Worm (Caenorhabditis elegans) whole organism, L4 larva: ENCODE measurements around the gene srlf-11.

Experiments
- F10B5.3 ChIP-seq: sonication (generic microtip); optimal IDR thresholded peaks from 2 replicates; lab custom pipeline; 2016; ENCODE audit warnings: mild to moderate bottlenecking, missing genetic modification characterization, missing compliant biosample characterization
- F26F4.8 ChIP-seq: fragments of 200-800 bp; sonication (Bioruptor generic); conservative IDR thresholded peaks from 2 replicates; pipeline ENCODE4 v1.3.6; 2022; ENCODE audit warnings: missing genetic modification characterization, missing compliant biosample characterization
- R02D3.7 ChIP-seq: fragments of 150-350 bp; sonication (generic microtip); optimal IDR thresholded peaks from 3 replicates; lab custom pipeline; 2014; ENCODE audit warnings: missing biosample characterization, missing genetic modification characterization
- T20F7.1 ChIP-seq: fragments of 200-800 bp; sonication (Bioruptor generic); optimal IDR thresholded peaks from 2 replicates; lab custom pipeline; 2018; ENCODE audit warnings: mild to moderate bottlenecking, missing genetic modification characterization, missing compliant biosample characterization
- T26A8.4 ChIP-seq: fragments of 200-800 bp; sonication (Bioruptor generic); IDR thresholded peaks from 2 replicates; pipeline ENCODE4 v1.3.6; 2022; ENCODE audit warnings: missing genetic modification characterization, missing compliant biosample characterization
- Y48G9A.11 ChIP-seq: fragments of 200-800 bp; sonication (Bioruptor generic); IDR thresholded peaks from 2 replicates; pipeline ENCODE4 v1.3.6; 2022; ENCODE audit warnings: missing genetic modification reagents, missing genetic modification characterization, missing compliant biosample characterization
- aha-1 ChIP-seq: fragments of 150-350 bp; peaks from one replicate; lab custom pipeline; 2014; ENCODE audit warnings: missing biosample characterization, missing genetic modification characterization
- aly-2 ChIP-seq: sonication (generic microtip); optimal IDR thresholded peaks from 2 replicates; lab custom pipeline; 2018; ENCODE audit warnings: missing biosample characterization, missing genetic modification characterization
- arid-1 ChIP-seq: fragments of 200-800 bp; sonication (Bioruptor generic); conservative IDR thresholded peaks from 2 replicates; pipeline ENCODE4 v1.3.6; 2022; ENCODE audit warnings: missing genetic modification reagents, missing genetic modification characterization, missing compliant biosample characterization
- attf-4 ChIP-seq: sonication (generic microtip); optimal IDR thresholded peaks from 3 replicates; lab custom pipeline; 2017; ENCODE audit warnings: missing biosample characterization, missing genetic modification characterization
- ceh-20 ChIP-seq: fragments of 200-800 bp; sonication (Bioruptor generic); IDR thresholded peaks from 2 replicates; pipeline ENCODE4 v1.3.6; 2022; ENCODE audit warnings: missing genetic modification reagents, missing genetic modification characterization, missing compliant biosample characterization
- ceh-28 ChIP-seq: fragments of 150-350 bp; optimal IDR thresholded peaks from 2 replicates; lab custom pipeline; 2014; ENCODE audit warnings: missing biosample characterization, missing genetic modification reagents, missing genetic modification characterization
- cey-2 ChIP-seq: sonication (generic microtip); optimal IDR thresholded peaks from 3 replicates; lab custom pipeline; 2017; ENCODE audit warnings: missing genetic modification characterization, mild to moderate bottlenecking, missing compliant biosample characterization, antibody characterized with exemption, borderline replicate concordance; ENCODE audit not compliant: insufficient read depth
- ctbp-1 ChIP-seq: fragments of 200-800 bp; sonication (Bioruptor generic); IDR thresholded peaks from 2 replicates; pipeline ENCODE4 v1.3.6; 2022; ENCODE audit warnings: missing genetic modification reagents, missing genetic modification characterization, missing compliant biosample characterization
- daf-16 ChIP-seq, 3 experiments: sonication (generic microtip); optimal IDR thresholded peaks; 2 replicates each; lab custom pipeline; 2016 to 2017; ENCODE audit warnings: missing genetic modification characterization in 3 of 3, missing genetic modification reagents in 3 of 3, mild to moderate bottlenecking in 2 of 3, missing compliant biosample characterization in 2 of 3, missing biosample characterization in 1 of 3, moderate library complexity in 1 of 3
- daf-8 ChIP-seq: fragments of 200-800 bp; sonication (Bioruptor generic); IDR thresholded peaks from 2 replicates; pipeline ENCODE4 v1.3.6; 2022; ENCODE audit warnings: missing genetic modification characterization, missing compliant biosample characterization
- dmd-9 ChIP-seq: fragments of 200-800 bp; sonication (Bioruptor generic); IDR thresholded peaks from 2 replicates; pipeline ENCODE4 v1.3.6; 2022; ENCODE audit warnings: missing genetic modification reagents, missing genetic modification characterization, missing compliant biosample characterization
- dve-1 ChIP-seq: sonication (generic microtip); optimal IDR thresholded peaks from 2 replicates; lab custom pipeline; 2017; ENCODE audit warnings: antibody characterized with exemption, mild to moderate bottlenecking, missing genetic modification characterization, missing compliant biosample characterization; ENCODE audit not compliant: insufficient read depth
- egl-43 ChIP-seq: fragments of 200-800 bp; sonication (Bioruptor generic); IDR thresholded peaks from 2 replicates; pipeline ENCODE4 v1.3.6; 2022; ENCODE audit warnings: missing genetic modification reagents, missing genetic modification characterization, missing compliant biosample characterization
- hlh-11 ChIP-seq: fragments of 200-800 bp; sonication (Bioruptor generic); optimal IDR thresholded peaks from 2 replicates; lab custom pipeline; 2018; ENCODE audit warnings: mild to moderate bottlenecking, missing genetic modification characterization, missing compliant biosample characterization
- hlh-30 ChIP-seq: sonication (generic microtip); optimal IDR thresholded peaks from 2 replicates; lab custom pipeline; 2017; ENCODE audit warnings: antibody characterized with exemption, mild to moderate bottlenecking, missing genetic modification characterization, missing compliant biosample characterization; ENCODE audit not compliant: insufficient read depth
- lin-15B ChIP-seq: fragments of 150-350 bp; sonication (generic microtip); optimal IDR thresholded peaks from 3 replicates; lab custom pipeline; 2014; ENCODE audit warnings: missing biosample characterization, missing genetic modification characterization
- lin-29 ChIP-seq: fragments of 200-800 bp; sonication (Bioruptor generic); IDR thresholded peaks from 2 replicates; pipeline ENCODE4 v1.3.6; 2022; ENCODE audit warnings: missing genetic modification reagents, missing genetic modification characterization, missing compliant biosample characterization
- lin-39 ChIP-seq: fragments of 150-350 bp; optimal IDR thresholded peaks from 2 replicates; lab custom pipeline; 2014; ENCODE audit warnings: missing biosample characterization, missing genetic modification reagents, missing genetic modification characterization
- lir-3 ChIP-seq: sonication (generic microtip); optimal IDR thresholded peaks from 2 replicates; lab custom pipeline; 2016; ENCODE audit warnings: mild to moderate bottlenecking, missing genetic modification characterization, missing compliant biosample characterization
- madf-9 ChIP-seq: fragments of 200-800 bp; sonication (Bioruptor generic); conservative IDR thresholded peaks from 2 replicates; pipeline ENCODE4 v1.3.6; 2022; ENCODE audit warnings: missing genetic modification reagents, missing genetic modification characterization, missing compliant biosample characterization
- mdl-1 ChIP-seq, 2 experiments: fragments of 150-350 bp in 1 of 2; sonication (generic microtip) in 1 of 2; optimal IDR thresholded peaks; 2 replicates each; lab custom pipeline; 2014 to 2017; ENCODE audit warnings: missing biosample characterization in 2 of 2, missing genetic modification characterization in 2 of 2
- mdt-29 ChIP-seq: fragments of 200-800 bp; sonication (Bioruptor generic); IDR thresholded peaks from 2 replicates; pipeline ENCODE4 v1.3.6; 2022; ENCODE audit warnings: missing genetic modification reagents, missing genetic modification characterization, missing compliant biosample characterization
- mep-1 ChIP-seq: fragments of 150-350 bp; sonication (generic microtip); optimal IDR thresholded peaks from 3 replicates; lab custom pipeline; 2014; ENCODE audit warnings: missing biosample characterization, missing genetic modification characterization
- nhr-11 ChIP-seq: fragments of 150-350 bp; optimal IDR thresholded peaks from 2 replicates; lab custom pipeline; 2014; ENCODE audit warnings: missing biosample characterization, missing genetic modification characterization
- nhr-111 ChIP-seq: fragments of 200-800 bp; sonication (Bioruptor generic); optimal IDR thresholded peaks from 2 replicates; lab custom pipeline; 2018; ENCODE audit warnings: mild to moderate bottlenecking, missing genetic modification characterization, missing compliant biosample characterization
- nhr-28 ChIP-seq: fragments of 150-350 bp; optimal IDR thresholded peaks from 2 replicates; lab custom pipeline; 2014; ENCODE audit warnings: missing biosample characterization, missing genetic modification characterization
- nhr-48 ChIP-seq: sonication (generic microtip); optimal IDR thresholded peaks from 2 replicates; lab custom pipeline; 2016; ENCODE audit warnings: mild to moderate bottlenecking, missing genetic modification characterization, missing compliant biosample characterization
- nhr-6 ChIP-seq: fragments of 150-350 bp; optimal IDR thresholded peaks from 2 replicates; lab custom pipeline; 2014; ENCODE audit warnings: missing biosample characterization, missing genetic modification characterization
- nhr-76 ChIP-seq: fragments of 150-350 bp; optimal IDR thresholded peaks from 2 replicates; lab custom pipeline; 2014; ENCODE audit warnings: missing biosample characterization, missing genetic modification characterization
- nhr-77 ChIP-seq: fragments of 150-350 bp; optimal IDR thresholded peaks from 2 replicates; lab custom pipeline; 2014; ENCODE audit warnings: missing biosample characterization, missing genetic modification characterization
- pha-4 ChIP-seq, 2 experiments: fragments of 150-350 bp in 1 of 2; fragments of 200-800 bp in 1 of 2; sonication (Bioruptor generic) in 1 of 2; IDR thresholded peaks in 1 of 2; optimal IDR thresholded peaks in 1 of 2; 2 replicates each; pipeline versions ENCODE4 v1.3.6 to Lab custom; 2014 to 2022; ENCODE audit warnings: missing genetic modification characterization in 2 of 2, missing genetic modification reagents in 2 of 2, missing biosample characterization in 1 of 2, missing compliant biosample characterization in 1 of 2
- php-3 ChIP-seq: fragments of 200-800 bp; sonication (Bioruptor generic); IDR thresholded peaks from 2 replicates; pipeline ENCODE4 v1.3.6; 2022; ENCODE audit warnings: missing genetic modification reagents, missing genetic modification characterization, missing compliant biosample characterization
- pqm-1 ChIP-seq: sonication (generic microtip); optimal IDR thresholded peaks from 2 replicates; lab custom pipeline; 2017; ENCODE audit warnings: missing biosample characterization, missing genetic modification characterization
- sdz-12 ChIP-seq: fragments of 200-800 bp; sonication (Bioruptor generic); optimal IDR thresholded peaks from 2 replicates; lab custom pipeline; 2018; ENCODE audit warnings: mild to moderate bottlenecking, missing genetic modification characterization, missing compliant biosample characterization
- set-16 ChIP-seq: fragments of 200-800 bp; sonication (Bioruptor generic); IDR thresholded peaks from 2 replicates; pipeline ENCODE4 v1.3.6; 2022; ENCODE audit warnings: missing genetic modification reagents, missing genetic modification characterization, missing compliant biosample characterization
- skn-1 ChIP-seq: fragments of 150-350 bp; optimal IDR thresholded peaks from 2 replicates; lab custom pipeline; 2014; ENCODE audit warnings: missing biosample characterization, missing genetic modification characterization
- snpc-1.2 ChIP-seq: fragments of 200-800 bp; sonication (Bioruptor generic); IDR thresholded peaks from 2 replicates; pipeline ENCODE4 v1.3.6; 2022; ENCODE audit warnings: missing genetic modification reagents, missing genetic modification characterization, missing compliant biosample characterization
- unc-39 ChIP-seq: sonication (generic microtip); optimal IDR thresholded peaks from 2 replicates; lab custom pipeline; 2017; ENCODE audit warnings: missing biosample characterization, missing genetic modification characterization

Gene srlf-11

ce11 chrIV:10909708-10910107 lies 23.9 kb upstream of the srlf-11 start, which contains the start of gene pyk-2:
Gene pyk-2 (plus strand): TSS chrIV:10909913.
- no peak for TF ChIP-seq aly-2
- TF ChIP-seq arid-1 (GFP tag; lab: Robert Waterston, UW) = no peak
- 0 out of 2 replicates have a peak, but pooled peaks have one; percentile 39 for TF ChIP-seq php-3 (GFP tag; lab: Robert Waterston, UW)
- peak; percentile 63 for TF ChIP-seq hlh-30 (tag; lab: Kevin White, UChicago)
- no peak for TF ChIP-seq mep-1 (tag; lab: Kevin White, UChicago)
- peak; percentile 41 for TF ChIP-seq nhr-77 (tag; lab: Kevin White, UChicago)
- peak; percentile 7 for TF ChIP-seq nhr-48 (tag; lab: Kevin White, UChicago)
- TF ChIP-seq mdl-1 (tag; optimal IDR thresholded peaks at IDR 0.05; lab: Kevin White, UChicago) = peak in 1 of 2 experiments; percentile 37
- TF ChIP-seq daf-16 (GFP tag; optimal IDR thresholded peaks at IDR 0.05; lab: Kevin White, UChicago) = no peak
- peak; percentile 80 for TF ChIP-seq daf-16 (tag; optimal IDR thresholded peaks at IDR 0.05; lab: Kevin White, UChicago)
- no peak for TF ChIP-seq pha-4 (GFP tag; IDR thresholded peaks at IDR 0.05; lab: Robert Waterston, UW)
- no peak for TF ChIP-seq pha-4 (tag; optimal IDR thresholded peaks at IDR 0.05; lab: Kevin White, UChicago)
- no peak for TF ChIP-seq mdt-29 (GFP tag; lab: Robert Waterston, UW)
- no peak for TF ChIP-seq skn-1
- TF ChIP-seq nhr-6 (tag; lab: Kevin White, UChicago) = no peak
- peak; percentile 36 for TF ChIP-seq T20F7.1 (GFP tag; lab: Kevin White, UChicago)
- TF ChIP-seq lin-15B (tag; lab: Kevin White, UChicago) = no peak
- TF ChIP-seq dve-1 (tag; lab: Kevin White, UChicago) = peak; percentile 77
- TF ChIP-seq nhr-28 (tag; lab: Kevin White, UChicago) = peak; percentile 73
- peak; percentile 82 for TF ChIP-seq hlh-11 (tag; lab: Kevin White, UChicago)
- no peak for TF ChIP-seq lin-39
- no peak for TF ChIP-seq snpc-1.2
- peak; percentile 65 for TF ChIP-seq pqm-1
- TF ChIP-seq R02D3.7 (tag; lab: Kevin White, UChicago) = no peak
- no peak for TF ChIP-seq T26A8.4
- TF ChIP-seq lir-3 (tag; lab: Kevin White, UChicago) = no peak
- no peak for TF ChIP-seq cey-2 (tag; lab: Kevin White, UChicago)

ce11 chrIV:10909206-10909605 lies 23.4 kb upstream of the srlf-11 start, which contains the start of gene ZK596.2:
Gene ZK596.2 (minus strand): TSS chrIV:10909306.
- TF ChIP-seq F26F4.8 (no peak), nhr-76 (tag; lab: Kevin White, UChicago) (no peak), egl-43 (no peak), skn-1 (no peak), unc-39 (tag; lab: Kevin White, UChicago) (no peak), madf-9 (no peak), Y48G9A.11 (GFP tag; lab: Robert Waterston, UW) (no peak), mdt-29 (GFP tag; lab: Robert Waterston, UW) (no peak), hlh-30 (tag; lab: Kevin White, UChicago) (no peak), arid-1 (GFP tag; lab: Robert Waterston, UW) (no peak), dmd-9 (GFP tag; lab: Robert Waterston, UW) (no peak), lin-29 (GFP tag; lab: Robert Waterston, UW) (no peak), dve-1 (tag; lab: Kevin White, UChicago) (no peak), sdz-12 (GFP tag; lab: Kevin White, UChicago) (no peak), aha-1 (tag; lab: Kevin White, UChicago) (no peak), attf-4 (no peak)

ce11 chrIV:10904282-10904681 lies 18.5 kb upstream of the srlf-11 start, which contains the start of gene ZK596.3:
Gene ZK596.3 (minus strand): TSS chrIV:10904382.
- no peak for TF ChIP-seq ceh-20 (GFP tag; lab: Robert Waterston, UW)
- no peak for TF ChIP-seq arid-1 (GFP tag; lab: Robert Waterston, UW)
- no peak for TF ChIP-seq daf-8
- TF ChIP-seq nhr-111 = no peak
- no peak for TF ChIP-seq unc-39 (tag; lab: Kevin White, UChicago)
- no peak for TF ChIP-seq pha-4 (GFP tag; IDR thresholded peaks at IDR 0.05; lab: Robert Waterston, UW)
- TF ChIP-seq pha-4 (tag; optimal IDR thresholded peaks at IDR 0.05; lab: Kevin White, UChicago) = no peak
- TF ChIP-seq ceh-28 (tag; lab: Kevin White, UChicago) = no peak
- TF ChIP-seq set-16 (GFP tag; lab: Robert Waterston, UW) = no peak
- TF ChIP-seq ctbp-1 (GFP tag; lab: Robert Waterston, UW) = no peak
- no peak for TF ChIP-seq nhr-76 (tag; lab: Kevin White, UChicago)
- TF ChIP-seq lin-29 (GFP tag; lab: Robert Waterston, UW) = no peak
- TF ChIP-seq sdz-12 (GFP tag; lab: Kevin White, UChicago) = no peak
- TF ChIP-seq nhr-11 (tag; lab: Kevin White, UChicago) = no peak
- no peak for TF ChIP-seq F10B5.3 (tag; lab: Kevin White, UChicago)
